Worm (Caenorhabditis elegans) whole organism, early embryonic: ENCODE data around the gene rom-1.

ENCODE experiments used
- ama-1 ChIP-seq: fragments of 150-350 bp; optimal IDR thresholded peaks from 2 replicates; lab custom pipeline; 2014
- tbx-11 ChIP-seq: fragments of 200-800 bp; sonication (Bioruptor generic); IDR thresholded peaks from 2 replicates; pipeline ENCODE4 v1.3.6; 2022; ENCODE audit warnings: missing genetic modification characterization, missing compliant biosample characterization

DNA sequence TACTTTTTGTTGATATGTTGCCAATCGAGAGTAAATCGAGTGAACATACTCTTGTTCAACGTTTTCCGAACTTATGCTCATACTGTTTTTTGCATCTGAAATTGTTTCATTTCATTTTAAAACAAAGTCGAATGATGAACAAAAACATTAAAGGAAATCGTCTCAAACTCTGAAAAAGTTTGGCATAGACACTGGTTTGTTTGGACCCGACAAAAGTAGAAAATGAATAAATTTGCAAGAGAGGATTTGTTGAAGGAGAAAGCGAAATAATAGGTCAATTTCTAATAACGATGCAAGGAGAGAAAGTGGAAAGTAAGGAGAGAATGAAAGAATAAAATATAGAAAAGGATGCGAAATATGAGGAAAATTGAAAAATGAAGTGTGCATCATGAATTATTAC is 32.3 kb upstream of the rom-1 start, which contains the start of gene C35D10.12:
- TF ChIP-seq ama-1 (lab: Kevin White, UChicago) (no peak), tbx-11 (GFP tag; lab: Robert Waterston, UW) (no peak)
